Worm (Caenorhabditis elegans): ENCODE results near the gene ilys-6.

ilys-6 gene

DNA sequence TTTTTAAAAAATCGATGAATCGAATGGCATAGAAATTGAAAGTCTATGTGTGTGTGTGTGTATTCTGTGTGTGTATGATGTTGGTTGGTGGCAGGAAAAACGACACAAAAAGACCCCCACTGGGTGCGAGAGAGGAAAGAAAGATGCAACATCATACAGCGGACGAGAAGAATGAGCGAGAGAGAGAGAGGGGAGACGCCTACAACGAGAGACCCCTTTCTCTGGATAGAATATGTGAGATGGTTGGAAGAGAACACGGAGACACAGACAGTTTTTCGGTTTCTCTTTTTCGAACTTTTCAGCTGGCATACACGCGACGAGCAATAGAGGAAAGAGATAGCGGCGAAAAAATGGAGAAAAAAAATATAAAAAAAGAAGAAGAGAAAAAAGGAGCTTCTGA, 43.6 kb downstream of the ilys-6 start (continued):
- no peak for TF ChIP-seq nhr-42 (GFP tag; IDR thresholded peaks at IDR 0.05)
- peak; percentile 71 for TF ChIP-seq nhr-28 (tag; optimal IDR thresholded peaks at IDR 0.05)
- TF ChIP-seq nhr-48 (tag; optimal IDR thresholded peaks at IDR 0.05), result peak; percentile 44
- no peak for TF ChIP-seq ZK337.2 (GFP tag; IDR thresholded peaks at IDR 0.05)
- peak; percentile 81 for TF ChIP-seq hmg-1.1 (GFP tag; IDR thresholded peaks at IDR 0.05)
- TF ChIP-seq nhr-237 (tag; optimal IDR thresholded peaks at IDR 0.05), result no peak
- no peak for TF ChIP-seq T20F7.1 (GFP tag; optimal IDR thresholded peaks at IDR 0.05)
- peak; percentile 61 for TF ChIP-seq jun-1 (tag; optimal IDR thresholded peaks at IDR 0.05)
- no peak for TF ChIP-seq zip-2 (tag; optimal IDR thresholded peaks at IDR 0.05)
- TF ChIP-seq ctbp-1 (GFP tag; IDR thresholded peaks at IDR 0.05), result peak; percentile 81; the same call in 1 of the 2 replicates
- no peak for TF ChIP-seq ceh-28 (tag; optimal IDR thresholded peaks at IDR 0.05)
- no peak for TF ChIP-seq dmd-8 (GFP tag; IDR thresholded peaks at IDR 0.05)
- no peak for TF ChIP-seq R02D3.7 (tag; optimal IDR thresholded peaks at IDR 0.05)
- peak; percentile 44; the same call in 1 of the 2 replicates for TF ChIP-seq ceh-20 (GFP tag; IDR thresholded peaks at IDR 0.05)
- TF ChIP-seq T26A8.4 (GFP tag; IDR thresholded peaks at IDR 0.05), result no peak
- TF ChIP-seq nhr-11 (tag; optimal IDR thresholded peaks at IDR 0.05), result peak; percentile 79
- no peak for TF ChIP-seq zfp-3 (GFP tag; conservative IDR thresholded peaks at IDR 0.05)
- peak; percentile 99 for TF ChIP-seq aha-1 (tag)
- TF ChIP-seq F10B5.3 (tag; optimal IDR thresholded peaks at IDR 0.05), result no peak
- no peak for TF ChIP-seq ztf-11 (tag; optimal IDR thresholded peaks at IDR 0.05)
- TF ChIP-seq zip-11 (GFP tag; IDR thresholded peaks at IDR 0.05), result no peak
- TF ChIP-seq tra-1 (GFP tag; IDR thresholded peaks at IDR 0.05), result peak; percentile 46
- TF ChIP-seq zag-1 (tag; optimal IDR thresholded peaks at IDR 0.05), result no peak
- no peak for TF ChIP-seq Y75B8A.6 (GFP tag; IDR thresholded peaks at IDR 0.05)
- TF ChIP-seq lir-3 (tag; optimal IDR thresholded peaks at IDR 0.05), result no peak
- no peak for TF ChIP-seq ceh-44 (GFP tag; IDR thresholded peaks at IDR 0.05)
- TF ChIP-seq fos-1 (tag; optimal IDR thresholded peaks at IDR 0.05), result no peak
- 0 out of 2 replicates have a peak, but pooled peaks have one; percentile 34 for TF ChIP-seq saeg-2 (GFP tag; IDR thresholded peaks at IDR 0.05)
- TF ChIP-seq dmd-6 (GFP tag; IDR thresholded peaks at IDR 0.05), result peak; percentile 75
- peak; percentile 46 for TF ChIP-seq ces-1 (GFP tag; optimal IDR thresholded peaks at IDR 0.05)
- TF ChIP-seq dve-1 (tag; optimal IDR thresholded peaks at IDR 0.05; ENCODE audit: insufficient read depth), result peak; percentile 85
- peak; percentile 9 for TF ChIP-seq ama-1 (optimal IDR thresholded peaks at IDR 0.05)
- TF ChIP-seq F49E8.2 (tag; optimal IDR thresholded peaks at IDR 0.05; ENCODE audit: borderline replicate concordance), result no peak
- TF ChIP-seq F44E2.7 (GFP tag; IDR thresholded peaks at IDR 0.05), result no peak
- no peak for TF ChIP-seq hlh-30 (tag; optimal IDR thresholded peaks at IDR 0.05; ENCODE audit: insufficient read depth)
- TF ChIP-seq snpc-1.2 (GFP tag; IDR thresholded peaks at IDR 0.05), result no peak
- peak; percentile 5 for TF ChIP-seq nhr-76 (tag; optimal IDR thresholded peaks at IDR 0.05)
- TF ChIP-seq ceh-32 (tag; optimal IDR thresholded peaks at IDR 0.05; ENCODE audit: poor library complexity), result no peak
- no peak for TF ChIP-seq snpc-4 (tag; optimal IDR thresholded peaks at IDR 0.05)
- no peak for TF ChIP-seq daf-12 (tag; optimal IDR thresholded peaks at IDR 0.05)
- no peak for TF ChIP-seq sdz-12 (GFP tag; optimal IDR thresholded peaks at IDR 0.05)
- no peak for TF ChIP-seq lin-29 (GFP tag; IDR thresholded peaks at IDR 0.05)
- TF ChIP-seq zfp-2 (tag; optimal IDR thresholded peaks at IDR 0.05), result no peak
- peak; percentile 66 to 79 for TF ChIP-seq lsy-2 (tag; optimal IDR thresholded peaks at IDR 0.05)
- TF ChIP-seq mdl-1 (tag; optimal IDR thresholded peaks at IDR 0.05), result peak; percentile 46 to 94
- no peak for TF ChIP-seq vab-7 (GFP tag; IDR thresholded peaks at IDR 0.05)
- TF ChIP-seq nhr-25 (tag; optimal IDR thresholded peaks at IDR 0.05; ENCODE audit: borderline replicate concordance, insufficient read depth), result no peak
- TF ChIP-seq daf-8 (GFP tag; IDR thresholded peaks at IDR 0.05), result no peak
